Worm (Caenorhabditis elegans) whole organism, L4 larva: ENCODE measurements around the gene ZC317.6.
"Not testable (repeated sequence)": the region's sequence is repeated elsewhere in the genome, so short reads cannot be mapped to it uniquely, and the experiment has no call there.

Source experiments
- F49E8.2 ChIP-seq: sonication (generic microtip); optimal IDR thresholded peaks from 2 replicates; lab custom pipeline; 2016; ENCODE audit warnings: missing compliant biosample characterization, mild to moderate bottlenecking, missing genetic modification characterization, borderline replicate concordance
- T20F7.1 ChIP-seq: fragments of 200-800 bp; sonication (Bioruptor generic); optimal IDR thresholded peaks from 2 replicates; lab custom pipeline; 2018; ENCODE audit warnings: mild to moderate bottlenecking, missing genetic modification characterization, missing compliant biosample characterization
- Y48G9A.11 ChIP-seq: fragments of 200-800 bp; sonication (Bioruptor generic); IDR thresholded peaks from 2 replicates; pipeline ENCODE4 v1.3.6; 2022; ENCODE audit warnings: missing genetic modification reagents, missing genetic modification characterization, missing compliant biosample characterization
- ZK546.5 ChIP-seq, 2 experiments: sonication (generic microtip); optimal IDR thresholded peaks; 2 replicates each; lab custom pipeline; 2017; ENCODE audit warnings: missing biosample characterization in 2 of 2, missing genetic modification characterization in 2 of 2
- aha-1 ChIP-seq: fragments of 150-350 bp; peaks from one replicate; lab custom pipeline; 2014; ENCODE audit warnings: missing biosample characterization, missing genetic modification characterization
- aly-2 ChIP-seq: sonication (generic microtip); optimal IDR thresholded peaks from 2 replicates; lab custom pipeline; 2018; ENCODE audit warnings: missing biosample characterization, missing genetic modification characterization
- attf-4 ChIP-seq: sonication (generic microtip); optimal IDR thresholded peaks from 3 replicates; lab custom pipeline; 2017; ENCODE audit warnings: missing biosample characterization, missing genetic modification characterization
- ceh-28 ChIP-seq: fragments of 150-350 bp; optimal IDR thresholded peaks from 2 replicates; lab custom pipeline; 2014; ENCODE audit warnings: missing biosample characterization, missing genetic modification reagents, missing genetic modification characterization
- ceh-62 ChIP-seq: sonication (generic microtip); optimal IDR thresholded peaks from 2 replicates; lab custom pipeline; 2017; ENCODE audit warnings: missing biosample characterization, missing genetic modification characterization
- daf-12 ChIP-seq: fragments of 150-350 bp; optimal IDR thresholded peaks from 2 replicates; lab custom pipeline; 2014; ENCODE audit warnings: missing biosample characterization, missing genetic modification reagents, missing genetic modification characterization
- egl-27 ChIP-seq: sonication (generic microtip); optimal IDR thresholded peaks from 3 replicates; lab custom pipeline; 2017; ENCODE audit warnings: missing biosample characterization, missing genetic modification reagents, missing genetic modification characterization
- lin-1 ChIP-seq: fragments of 200-800 bp; sonication (Bioruptor generic); IDR thresholded peaks from 2 replicates; pipeline ENCODE4 v1.3.6; 2022; ENCODE audit warnings: missing genetic modification reagents, missing genetic modification characterization, missing compliant biosample characterization
- lin-15B ChIP-seq: fragments of 150-350 bp; sonication (generic microtip); optimal IDR thresholded peaks from 3 replicates; lab custom pipeline; 2014; ENCODE audit warnings: missing biosample characterization, missing genetic modification characterization
- lin-29 ChIP-seq: fragments of 200-800 bp; sonication (Bioruptor generic); IDR thresholded peaks from 2 replicates; pipeline ENCODE4 v1.3.6; 2022; ENCODE audit warnings: missing genetic modification reagents, missing genetic modification characterization, missing compliant biosample characterization
- lin-38 ChIP-seq: fragments of 200-800 bp; sonication (Bioruptor generic); IDR thresholded peaks from 2 replicates; pipeline ENCODE4 v1.3.6; 2022; ENCODE audit warnings: missing genetic modification reagents, missing genetic modification characterization, missing compliant biosample characterization
- lir-3 ChIP-seq: sonication (generic microtip); optimal IDR thresholded peaks from 2 replicates; lab custom pipeline; 2016; ENCODE audit warnings: mild to moderate bottlenecking, missing genetic modification characterization, missing compliant biosample characterization
- madf-5 ChIP-seq, 2 experiments: fragments of 200-800 bp; sonication (Bioruptor generic); IDR thresholded peaks; 2 replicates each; pipeline ENCODE4 v1.3.6; 2022; ENCODE audit warnings: missing compliant biosample characterization in 2 of 2, missing genetic modification characterization in 2 of 2
- madf-9 ChIP-seq: fragments of 200-800 bp; sonication (Bioruptor generic); conservative IDR thresholded peaks from 2 replicates; pipeline ENCODE4 v1.3.6; 2022; ENCODE audit warnings: missing genetic modification reagents, missing genetic modification characterization, missing compliant biosample characterization
- mdt-29 ChIP-seq: fragments of 200-800 bp; sonication (Bioruptor generic); IDR thresholded peaks from 2 replicates; pipeline ENCODE4 v1.3.6; 2022; ENCODE audit warnings: missing genetic modification reagents, missing genetic modification characterization, missing compliant biosample characterization
- mes-2 ChIP-seq: sonication (generic microtip); optimal IDR thresholded peaks from 2 replicates; lab custom pipeline; 2016; ENCODE audit warnings: missing genotype, mild to moderate bottlenecking, missing genetic modification characterization, missing compliant biosample characterization; ENCODE audit not compliant: poor library complexity, severe bottlenecking
- nhr-237 ChIP-seq: sonication (generic microtip); optimal IDR thresholded peaks from 2 replicates; lab custom pipeline; 2017; ENCODE audit warnings: missing biosample characterization, missing genetic modification characterization
- nhr-28 ChIP-seq: fragments of 150-350 bp; optimal IDR thresholded peaks from 2 replicates; lab custom pipeline; 2014; ENCODE audit warnings: missing biosample characterization, missing genetic modification characterization
- nhr-42 ChIP-seq: fragments of 200-800 bp; sonication (Bioruptor generic); IDR thresholded peaks from 2 replicates; pipeline ENCODE4 v1.3.6; 2022; ENCODE audit warnings: missing genetic modification characterization, missing compliant biosample characterization
- nhr-48 ChIP-seq: sonication (generic microtip); optimal IDR thresholded peaks from 2 replicates; lab custom pipeline; 2016; ENCODE audit warnings: mild to moderate bottlenecking, missing genetic modification characterization, missing compliant biosample characterization
- nhr-6 ChIP-seq: fragments of 150-350 bp; optimal IDR thresholded peaks from 2 replicates; lab custom pipeline; 2014; ENCODE audit warnings: missing biosample characterization, missing genetic modification characterization
- pha-4 ChIP-seq, 2 experiments: fragments of 150-350 bp in 1 of 2; fragments of 200-800 bp in 1 of 2; sonication (Bioruptor generic) in 1 of 2; IDR thresholded peaks in 1 of 2; optimal IDR thresholded peaks in 1 of 2; 2 replicates each; pipeline versions ENCODE4 v1.3.6 to Lab custom; 2014 to 2022; ENCODE audit warnings: missing genetic modification characterization in 2 of 2, missing genetic modification reagents in 2 of 2, missing biosample characterization in 1 of 2, missing compliant biosample characterization in 1 of 2
- sdz-12 ChIP-seq: fragments of 200-800 bp; sonication (Bioruptor generic); optimal IDR thresholded peaks from 2 replicates; lab custom pipeline; 2018; ENCODE audit warnings: mild to moderate bottlenecking, missing genetic modification characterization, missing compliant biosample characterization
- skn-1 ChIP-seq: fragments of 150-350 bp; optimal IDR thresholded peaks from 2 replicates; lab custom pipeline; 2014; ENCODE audit warnings: missing biosample characterization, missing genetic modification characterization
- spr-1 ChIP-seq: sonication (generic microtip); optimal IDR thresholded peaks from 2 replicates; lab custom pipeline; 2016; ENCODE audit warnings: mild to moderate bottlenecking, missing genetic modification characterization, missing compliant biosample characterization
- unc-130 ChIP-seq: sonication (generic microtip); optimal IDR thresholded peaks from 2 replicates; lab custom pipeline; 2016; ENCODE audit warnings: missing genetic modification reagents, missing genetic modification characterization, missing compliant biosample characterization
- unc-62 ChIP-seq, 3 experiments: fragments of 150-350 bp in 1 of 3; sonication (generic microtip); optimal IDR thresholded peaks in 2 of 3; peaks in 1 of 3; 1 replicate in 1 of 3; 2 replicates in 2 of 3; lab custom pipeline; 2014 to 2017; ENCODE audit warnings: missing biosample characterization in 3 of 3, missing genetic modification characterization in 3 of 3, missing genetic modification reagents in 3 of 3, missing genotype in 1 of 3
- zfp-3 ChIP-seq: fragments of 200-800 bp; sonication (Bioruptor generic); conservative IDR thresholded peaks from 2 replicates; pipeline ENCODE4 v1.3.6; 2022; ENCODE audit warnings: missing genetic modification reagents, missing genetic modification characterization, missing compliant biosample characterization
- zip-2 ChIP-seq: fragments of 150-350 bp; optimal IDR thresholded peaks from 2 replicates; lab custom pipeline; 2014; ENCODE audit warnings: missing biosample characterization, missing genetic modification characterization

Gene ZC317.6

ce11 chrV:5482315-5482714 lies 13.9 kb upstream of the ZC317.6 start, which contains the start of gene srg-66:
TSS of gene srg-66 (minus strand) at chrV:5482415.
- TF ChIP-seq aha-1 (tag; lab: Kevin White, UChicago) (no peak), ceh-62 (tag; lab: Kevin White, UChicago) (no peak), lin-38 (GFP tag; lab: Robert Waterston, UW) (no peak), lin-1 (GFP tag; lab: Robert Waterston, UW) (no peak), sdz-12 (no peak), lir-3 (tag; lab: Kevin White, UChicago) (no peak), ZK546.5 (tag; optimal IDR thresholded peaks at IDR 0.05; lab: Kevin White, UChicago) (no peak), nhr-42 (GFP tag; lab: Robert Waterston, UW) (no peak), F49E8.2 (tag; lab: Kevin White, UChicago) (no peak), mdt-29 (GFP tag; lab: Robert Waterston, UW) (no peak), nhr-28 (tag; lab: Kevin White, UChicago) (no peak)

ce11 chrV:5477719-5478118 lies 9.3 kb upstream of the ZC317.6 start:
- no peak for TF ChIP-seq skn-1 (tag; lab: Kevin White, UChicago)
- TF ChIP-seq pha-4 (GFP tag; IDR thresholded peaks at IDR 0.05; lab: Robert Waterston, UW) = no peak
- TF ChIP-seq pha-4 (tag; optimal IDR thresholded peaks at IDR 0.05; lab: Kevin White, UChicago) = no peak
- no peak for TF ChIP-seq egl-27 (tag; lab: Kevin White, UChicago)
- no peak for TF ChIP-seq nhr-28 (tag; lab: Kevin White, UChicago)
- no peak for TF ChIP-seq nhr-6
- TF ChIP-seq T20F7.1 (GFP tag; lab: Kevin White, UChicago) = no peak
- TF ChIP-seq aly-2 (tag; lab: Kevin White, UChicago) = no peak
- TF ChIP-seq madf-9 = no peak

ce11 chrV:5470930-5471329 lies 2.5 kb upstream of the ZC317.6 start, which contains the start of gene ZC317.7:
TSS of gene ZC317.7 (minus strand) at chrV:5471030.
- not testable (repeated sequence) for TF ChIP-seq Y48G9A.11 (GFP tag; lab: Robert Waterston, UW); lin-15B (tag; lab: Kevin White, UChicago); madf-5 (GFP tag; IDR thresholded peaks at IDR 0.05; lab: Robert Waterston, UW)

ce11 chrV:5465335-5465734 lies 3.1 kb downstream of the ZC317.6 start, which contains the start of gene srg-68:
TSS of gene srg-68 (minus strand) at chrV:5465435.
- TF ChIP-seq daf-12 (no peak), Y48G9A.11 (GFP tag; lab: Robert Waterston, UW) (no peak), nhr-48 (tag; lab: Kevin White, UChicago) (no peak), zfp-3 (no peak), unc-62 (GFP tag; optimal IDR thresholded peaks at IDR 0.05 in 1 of 2; lab: Kevin White, UChicago) (no peak), unc-62 (tag; optimal IDR thresholded peaks at IDR 0.05; lab: Kevin White, UChicago) (no peak), ceh-28 (tag; lab: Kevin White, UChicago) (no peak), attf-4 (tag; lab: Kevin White, UChicago) (no peak), nhr-237 (no peak), F49E8.2 (tag; lab: Kevin White, UChicago) (no peak), egl-27 (tag; lab: Kevin White, UChicago) (no peak), zip-2 (no peak), madf-9 (no peak), unc-130 (no peak)
- TF ChIP-seq, all 104 proteins: peak for 0

- TF ChIP-seq daf-12 (no peak), mes-2 (tag; lab: Kevin White, UChicago) (no peak)
Measured at ce11 chrV:5462894-5463293, 5.5 kb downstream of the ZC317.6 start, which contains the start of gene srg-67. TSS of gene srg-67 (minus strand) at chrV:5462994.

- TF ChIP-seq lin-29 = no peak
- peak; percentile 53 for TF ChIP-seq aha-1 (tag; lab: Kevin White, UChicago)
- no peak for TF ChIP-seq spr-1 (tag; lab: Kevin White, UChicago)
- TF ChIP-seq, all 104 proteins: peak for 1
Measured at ce11 chrV:5459806-5460205, 8.6 kb downstream of the ZC317.6 start, which contains the start of gene ZC317.2. TSS of gene ZC317.2 (plus strand) at chrV:5460106.
